Worm (Caenorhabditis elegans) whole organism, late embryonic: ENCODE data around the gene clp-4.

Experiments
- C38D4.7 ChIP-seq: fragments of 200-800 bp; sonication (Bioruptor generic); optimal IDR thresholded peaks from 2 replicates; lab custom pipeline; 2018; ENCODE audit warnings: mild to moderate bottlenecking, missing genetic modification characterization, moderate library complexity, missing compliant biosample characterization
- F13H6.1 ChIP-seq: sonication (generic microtip); optimal IDR thresholded peaks from 2 replicates; lab custom pipeline; 2016; ENCODE audit warnings: missing genetic modification characterization, missing compliant biosample characterization
- K02D7.2 ChIP-seq: sonication (generic microtip); optimal IDR thresholded peaks from 2 replicates; lab custom pipeline; 2017; ENCODE audit warnings: mild to moderate bottlenecking, missing genetic modification characterization, missing compliant biosample characterization
- T23F11.4 ChIP-seq: fragments of 200-800 bp; sonication (Bioruptor generic); optimal IDR thresholded peaks from 2 replicates; lab custom pipeline; 2018; ENCODE audit warnings: mild to moderate bottlenecking, missing genetic modification characterization, missing compliant biosample characterization
- ama-1 ChIP-seq: fragments of 150-350 bp; optimal IDR thresholded peaks from 2 replicates; lab custom pipeline; 2014
- ceh-22 ChIP-seq: sonication (generic microtip); optimal IDR thresholded peaks from 2 replicates; lab custom pipeline; 2017; ENCODE audit warnings: missing biosample characterization, missing genetic modification characterization
- ceh-31 ChIP-seq: sonication (generic microtip); optimal IDR thresholded peaks from 2 replicates; lab custom pipeline; 2016; ENCODE audit warnings: missing genetic modification characterization, missing compliant biosample characterization
- ceh-45 ChIP-seq: fragments of 200-800 bp; sonication (Bioruptor generic); IDR thresholded peaks from 2 replicates; pipeline ENCODE4 v1.3.6; 2022; ENCODE audit warnings: missing genetic modification reagents, missing genetic modification characterization, missing compliant biosample characterization
- ceh-48 ChIP-seq: sonication (generic microtip); optimal IDR thresholded peaks from 2 replicates; lab custom pipeline; 2016; ENCODE audit warnings: missing genetic modification characterization, inconsistent platforms, missing compliant biosample characterization
- ceh-6 ChIP-seq: fragments of 200-800 bp; sonication (Bioruptor generic); optimal IDR thresholded peaks from 2 replicates; lab custom pipeline; 2018; ENCODE audit warnings: mild to moderate bottlenecking, missing genetic modification characterization, missing compliant biosample characterization
- che-1 ChIP-seq: sonication (generic microtip); optimal IDR thresholded peaks from 2 replicates; lab custom pipeline; 2016; ENCODE audit warnings: mild to moderate bottlenecking, missing genetic modification characterization, missing compliant biosample characterization
- dmd-4 ChIP-seq: sonication (generic microtip); optimal IDR thresholded peaks from 2 replicates; lab custom pipeline; 2016; ENCODE audit warnings: borderline replicate concordance, missing genetic modification characterization, missing compliant biosample characterization
- dve-1 ChIP-seq: sonication (generic microtip); optimal IDR thresholded peaks from 2 replicates; lab custom pipeline; 2017; ENCODE audit warnings: antibody characterized with exemption, mild to moderate bottlenecking, missing genetic modification characterization, missing compliant biosample characterization
- fax-1 ChIP-seq: sonication (generic microtip); optimal IDR thresholded peaks from 2 replicates; lab custom pipeline; 2016; ENCODE audit warnings: missing genotype, missing genetic modification characterization, missing compliant biosample characterization
- gmeb-2 ChIP-seq: sonication (generic microtip); optimal IDR thresholded peaks from 2 replicates; lab custom pipeline; 2016; ENCODE audit warnings: missing genetic modification characterization, inconsistent platforms, missing compliant biosample characterization
- hlh-13 ChIP-seq: fragments of 200-800 bp; sonication (Bioruptor generic); optimal IDR thresholded peaks from 2 replicates; lab custom pipeline; 2018; ENCODE audit warnings: mild to moderate bottlenecking, missing genetic modification characterization, missing compliant biosample characterization
- madf-2 ChIP-seq: sonication (generic microtip); optimal IDR thresholded peaks from 2 replicates; lab custom pipeline; 2017; ENCODE audit warnings: missing genetic modification characterization, missing compliant biosample characterization
- mec-3 ChIP-seq: sonication (generic microtip); optimal IDR thresholded peaks from 2 replicates; lab custom pipeline; 2016; ENCODE audit warnings: borderline replicate concordance, missing genetic modification characterization, missing compliant biosample characterization
- nfya-1 ChIP-seq: sonication (generic microtip); optimal IDR thresholded peaks from 2 replicates; lab custom pipeline; 2017; ENCODE audit warnings: missing genetic modification characterization, mild to moderate bottlenecking, missing compliant biosample characterization, antibody characterized with exemption, moderate library complexity
- nhr-11 ChIP-seq: fragments of 150-350 bp; optimal IDR thresholded peaks from 2 replicates; lab custom pipeline; 2014; ENCODE audit warnings: missing biosample characterization, missing genetic modification characterization
- nhr-232 ChIP-seq: sonication (generic microtip); optimal IDR thresholded peaks from 2 replicates; lab custom pipeline; 2016; ENCODE audit warnings: missing genetic modification characterization, missing compliant biosample characterization
- npax-4 ChIP-seq: sonication (generic microtip); optimal IDR thresholded peaks from 2 replicates; lab custom pipeline; 2016; ENCODE audit warnings: missing genetic modification characterization, missing compliant biosample characterization
- pag-3 ChIP-seq: sonication (generic microtip); optimal IDR thresholded peaks from 2 replicates; lab custom pipeline; 2016; ENCODE audit warnings: missing compliant biosample characterization, missing genetic modification characterization, borderline replicate concordance
- pat-9 ChIP-seq: fragments of 200-800 bp; sonication (Bioruptor generic); optimal IDR thresholded peaks from 2 replicates; lab custom pipeline; 2018; ENCODE audit warnings: mild to moderate bottlenecking, missing genetic modification characterization, moderate library complexity, missing compliant biosample characterization
- pqm-1 ChIP-seq: sonication (generic microtip); optimal IDR thresholded peaks from 2 replicates; lab custom pipeline; 2016; ENCODE audit warnings: missing genetic modification characterization, missing compliant biosample characterization
- pros-1 ChIP-seq: fragments of 150-350 bp; optimal IDR thresholded peaks from 2 replicates; lab custom pipeline; 2014; ENCODE audit warnings: missing biosample characterization, missing genetic modification reagents, missing genetic modification characterization
- rnt-1 ChIP-seq: sonication (generic microtip); optimal IDR thresholded peaks from 2 replicates; lab custom pipeline; 2016; ENCODE audit warnings: missing genetic modification characterization, missing compliant biosample characterization
- sdc-2 ChIP-seq: sonication (generic microtip); optimal IDR thresholded peaks from 2 replicates; lab custom pipeline; 2016; ENCODE audit warnings: missing genotype, missing genetic modification characterization, missing compliant biosample characterization
- syd-9 ChIP-seq: sonication (generic microtip); optimal IDR thresholded peaks from 2 replicates; lab custom pipeline; 2016; ENCODE audit warnings: mild to moderate bottlenecking, missing genetic modification characterization, moderate library complexity, missing compliant biosample characterization
- ttx-3 ChIP-seq: sonication (generic microtip); optimal IDR thresholded peaks from 2 replicates; lab custom pipeline; 2016; ENCODE audit warnings: missing genetic modification reagents, missing genetic modification characterization, missing compliant biosample characterization
- unc-3 ChIP-seq, 2 experiments: fragments of 200-800 bp in 1 of 2; sonication (Bioruptor generic) in 1 of 2; sonication (generic microtip) in 1 of 2; conservative IDR thresholded peaks in 1 of 2; optimal IDR thresholded peaks in 1 of 2; 2 replicates each; pipeline versions ENCODE4 v1.3.6 to Lab custom; 2016 to 2022; ENCODE audit warnings: missing compliant biosample characterization in 2 of 2, missing genetic modification characterization in 2 of 2, missing genetic modification reagents in 1 of 2
- unc-42 ChIP-seq: sonication (generic microtip); optimal IDR thresholded peaks from 2 replicates; lab custom pipeline; 2016; ENCODE audit warnings: missing genotype, missing genetic modification characterization, missing compliant biosample characterization
- unc-55 ChIP-seq: sonication (generic microtip); optimal IDR thresholded peaks from 2 replicates; lab custom pipeline; 2017; ENCODE audit warnings: missing biosample characterization, missing genetic modification reagents, missing genetic modification characterization
- unc-86 ChIP-seq: sonication (generic microtip); optimal IDR thresholded peaks from 2 replicates; lab custom pipeline; 2016; ENCODE audit warnings: missing genetic modification characterization, missing compliant biosample characterization

Gene clp-4

ce11 chrIII:1805415-1806008 lies 12.6 kb downstream of the clp-4 start:
- TF ChIP-seq npax-4 (tag; lab: Kevin White, UChicago): no peak
- peak; percentile 96 for TF ChIP-seq ceh-48 (tag; lab: Kevin White, UChicago)
- TF ChIP-seq, all 69 proteins: peak for 1

DNA sequence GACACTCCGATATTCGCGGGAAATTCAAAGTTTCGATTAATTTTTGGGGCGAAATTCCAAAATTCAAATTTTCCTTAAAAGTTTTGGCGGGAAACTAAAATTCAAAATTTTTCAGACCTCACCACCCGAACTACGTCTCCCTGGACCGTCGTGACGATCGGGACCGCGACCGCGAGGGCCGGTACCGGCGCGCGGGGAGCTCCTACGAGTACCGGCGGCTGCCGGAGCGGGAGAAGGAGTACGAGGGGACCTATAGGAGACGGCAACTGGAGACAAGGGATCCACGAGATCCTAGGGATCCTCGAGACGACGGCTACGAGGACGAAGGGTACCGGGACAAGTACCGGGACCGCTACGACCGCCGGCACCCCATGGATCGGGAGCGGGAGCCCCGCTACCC lies 13.6 kb downstream of the clp-4 start:
- no peak for TF ChIP-seq gmeb-2 (tag; lab: Kevin White, UChicago)
- TF ChIP-seq nhr-232 (tag; lab: Kevin White, UChicago): no peak
- TF ChIP-seq F13H6.1: no peak
- no peak for TF ChIP-seq sdc-2 (tag; lab: Kevin White, UChicago)
- TF ChIP-seq T23F11.4 (GFP tag; lab: Kevin White, UChicago): no peak
- TF ChIP-seq unc-55: no peak
- no peak for TF ChIP-seq pros-1 (tag; lab: Kevin White, UChicago)
- no peak for TF ChIP-seq syd-9
- no peak for TF ChIP-seq nfya-1 (tag; lab: Kevin White, UChicago)
- no peak for TF ChIP-seq K02D7.2 (tag; lab: Kevin White, UChicago)
- no peak for TF ChIP-seq unc-86
- no peak for TF ChIP-seq dve-1 (tag; lab: Kevin White, UChicago)
- no peak for TF ChIP-seq unc-3 (GFP tag; conservative IDR thresholded peaks at IDR 0.05; lab: Robert Waterston, UW)
- TF ChIP-seq unc-3 (tag; optimal IDR thresholded peaks at IDR 0.05; lab: Kevin White, UChicago): no peak
- TF ChIP-seq pqm-1 (tag; lab: Kevin White, UChicago): no peak
- TF ChIP-seq C38D4.7 (GFP tag; lab: Kevin White, UChicago): no peak

ce11 chrIII:1803000-1803399 lies 15.1 kb downstream of the clp-4 start:
- TF ChIP-seq ceh-31 (no peak), syd-9 (no peak), hlh-13 (GFP tag; lab: Kevin White, UChicago) (no peak), ttx-3 (no peak), che-1 (tag; lab: Kevin White, UChicago) (no peak), pqm-1 (tag; lab: Kevin White, UChicago) (no peak), unc-42 (no peak), C38D4.7 (GFP tag; lab: Kevin White, UChicago) (no peak), dmd-4 (tag; lab: Kevin White, UChicago) (no peak), ceh-45 (GFP tag; lab: Robert Waterston, UW) (no peak)

- TF ChIP-seq ceh-48 (tag; lab: Kevin White, UChicago) (no peak), nhr-11 (no peak), ama-1 (lab: Kevin White, UChicago) (no peak), unc-42 (no peak), ceh-22 (tag; lab: Kevin White, UChicago) (no peak), pag-3 (tag; lab: Kevin White, UChicago) (no peak), madf-2 (tag; lab: Kevin White, UChicago) (no peak), dmd-4 (tag; lab: Kevin White, UChicago) (no peak), pat-9 (tag; lab: Kevin White, UChicago) (no peak), mec-3 (no peak), ceh-6 (GFP tag; lab: Kevin White, UChicago) (no peak)
Observed at ce11 chrIII:1799407-1799806, 18.7 kb downstream of the clp-4 start.

ce11 chrIII:1794100-1794499 lies 24.0 kb downstream of the clp-4 start:
- TF ChIP-seq nhr-232 (tag; lab: Kevin White, UChicago): no peak
- no peak for TF ChIP-seq rnt-1
- no peak for TF ChIP-seq dve-1 (tag; lab: Kevin White, UChicago)
- TF ChIP-seq fax-1: no peak
